Worm (Caenorhabditis elegans): ENCODE data around the gene eif-3.K.

DNA sequence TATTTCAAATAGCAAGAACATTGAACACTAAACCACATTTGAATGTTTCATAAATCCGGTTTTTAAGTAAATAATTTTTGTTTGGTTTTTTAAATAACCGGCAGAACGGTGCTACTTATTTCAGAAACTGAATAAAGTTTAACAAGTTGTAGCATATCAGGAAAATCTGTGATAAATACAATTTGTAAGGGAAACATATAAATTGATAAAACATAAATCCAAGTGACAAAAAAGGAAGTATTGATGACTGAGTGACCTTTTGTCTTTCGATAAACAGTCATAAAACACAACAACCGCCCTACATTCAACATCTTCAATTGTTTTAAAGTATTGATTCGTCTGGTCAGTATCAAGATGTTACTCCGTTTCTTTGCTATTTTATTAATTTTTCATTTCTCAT is 41.5 kb downstream of the eif-3.K start, which contains the start of gene far-5:
- TF ChIP-seq klf-2 (GFP tag; conservative IDR thresholded peaks at IDR 0.05) = no peak
- no peak for TF ChIP-seq ztf-29 (GFP tag; IDR thresholded peaks at IDR 0.05)
- TF ChIP-seq ztf-23 (GFP tag; IDR thresholded peaks at IDR 0.05) = no peak
- TF ChIP-seq ref-1 (GFP tag; conservative IDR thresholded peaks at IDR 0.05) = no peak
- no peak for TF ChIP-seq T22C8.4 (GFP tag; IDR thresholded peaks at IDR 0.05)

Data from whole organism, midembryonic.